Fruit fly (Drosophila melanogaster) whole organism, embryonic: ENCODE data around the gene Dup99B.

Experiments
- Ada2b ChIP-seq: fragments of 200-800 bp; sonication (Bioruptor generic); IDR thresholded peaks from 2 replicates; pipeline ENCODE4 v1.3.6; 2022; ENCODE audit warnings: missing biosample characterization, missing genetic modification characterization
- Aef1 ChIP-seq: fragments of 200-800 bp; sonication (Bioruptor generic); IDR thresholded peaks from 3 replicates; pipeline ENCODE4 v1.3.6; 2022; ENCODE audit warnings: missing biosample characterization, missing genetic modification characterization
- Atf-2 ChIP-seq: fragments of 200-800 bp; sonication (Bioruptor generic); optimal IDR thresholded peaks from 2 replicates; lab custom pipeline; 2016; ENCODE audit warnings: missing biosample characterization, missing genetic modification characterization
- Atf3 ChIP-seq: fragments of 200-800 bp; sonication (Bioruptor generic); optimal IDR thresholded peaks from 3 replicates; lab custom pipeline; 2016; ENCODE audit warnings: missing biosample characterization, missing genetic modification characterization
- CG11093 ChIP-seq: fragments of 200-800 bp; sonication (Bioruptor generic); IDR thresholded peaks from 3 replicates; pipeline ENCODE4 v1.3.6; 2022; ENCODE audit warnings: missing biosample characterization, missing genetic modification characterization
- CG11504 ChIP-seq: fragments of 200-800 bp; sonication (Bioruptor generic); optimal IDR thresholded peaks from 3 replicates; lab custom pipeline; 2019; ENCODE audit warnings: missing biosample characterization, mild to moderate bottlenecking, missing genetic modification characterization, moderate library complexity
- CG11695 ChIP-seq: fragments of 200-800 bp; sonication (Bioruptor generic); IDR thresholded peaks from 3 replicates; pipeline ENCODE4 v1.3.6; 2022; ENCODE audit warnings: missing biosample characterization, missing genetic modification characterization
- CG11696 ChIP-seq: fragments of 200-800 bp; sonication (Bioruptor generic); IDR thresholded peaks from 2 replicates; pipeline ENCODE4 v1.3.6; 2022; ENCODE audit warnings: missing biosample characterization, missing genetic modification characterization
- CG12219 ChIP-seq: fragments of 200-800 bp; sonication (Bioruptor generic); optimal IDR thresholded peaks from 3 replicates; lab custom pipeline; 2018; ENCODE audit warnings: missing biosample characterization, mild to moderate bottlenecking, missing genetic modification characterization
- CG13894 ChIP-seq: fragments of 200-800 bp; sonication (Bioruptor generic); optimal IDR thresholded peaks from 3 replicates; lab custom pipeline; 2018; ENCODE audit warnings: missing biosample characterization, mild to moderate bottlenecking, missing genetic modification characterization, moderate library complexity
- CG14441 ChIP-seq: fragments of 200-800 bp; sonication (Bioruptor generic); IDR thresholded peaks from 2 replicates; pipeline ENCODE4 v1.3.6; 2022; ENCODE audit warnings: missing biosample characterization, missing genetic modification characterization
- CG15479 ChIP-seq: fragments of 200-800 bp; sonication (Bioruptor generic); optimal IDR thresholded peaks from 3 replicates; lab custom pipeline; 2019; ENCODE audit warnings: missing biosample characterization, mild to moderate bottlenecking, missing genetic modification characterization, moderate library complexity
- CG1602 ChIP-seq: fragments of 200-800 bp; sonication (Bioruptor generic); optimal IDR thresholded peaks from 3 replicates; lab custom pipeline; 2016; ENCODE audit warnings: missing biosample characterization, missing genetic modification characterization
- CG1832 ChIP-seq: fragments of 200-800 bp; sonication (Bioruptor generic); optimal IDR thresholded peaks from 2 replicates; lab custom pipeline; 2017; ENCODE audit warnings: missing biosample characterization, mild to moderate bottlenecking, missing genetic modification characterization, inconsistent platforms
- CG2712 ChIP-seq: fragments of 200-800 bp; optimal IDR thresholded peaks from 3 replicates; lab custom pipeline; 2019; ENCODE audit warnings: missing biosample characterization, mild to moderate bottlenecking, missing genetic modification characterization, moderate library complexity
- CG33213 ChIP-seq: fragments of 200-800 bp; sonication (Bioruptor generic); optimal IDR thresholded peaks from 3 replicates; lab custom pipeline; 2016; ENCODE audit warnings: missing biosample characterization, missing genetic modification characterization
- CG3838 ChIP-seq: fragments of 200-800 bp; sonication (Bioruptor generic); optimal IDR thresholded peaks from 3 replicates; lab custom pipeline; 2016; ENCODE audit warnings: missing biosample characterization, missing genetic modification characterization
- CG3847 ChIP-seq: fragments of 200-800 bp; sonication (Bioruptor generic); IDR thresholded peaks from 2 replicates; pipeline ENCODE4 v1.3.6; 2022; ENCODE audit warnings: missing biosample characterization, missing genetic modification characterization
- CG4707 ChIP-seq: fragments of 200-800 bp; sonication (Bioruptor generic); optimal IDR thresholded peaks from 2 replicates; lab custom pipeline; 2018; ENCODE audit warnings: missing biosample characterization, mild to moderate bottlenecking, missing genetic modification characterization, moderate library complexity
- CG6254 ChIP-seq: fragments of 200-800 bp; sonication (Bioruptor generic); optimal IDR thresholded peaks from 3 replicates; lab custom pipeline; 2017; ENCODE audit warnings: mild to moderate bottlenecking, missing biosample characterization, missing genetic modification reagents, missing genetic modification characterization
- CG7987 ChIP-seq: fragments of 200-800 bp; sonication (Bioruptor generic); optimal IDR thresholded peaks from 2 replicates; lab custom pipeline; 2018; ENCODE audit warnings: missing biosample characterization, mild to moderate bottlenecking, missing genetic modification characterization, moderate library complexity
- CG8388 ChIP-seq: fragments of 200-800 bp; sonication (Bioruptor generic); optimal IDR thresholded peaks from 2 replicates; lab custom pipeline; 2019; ENCODE audit warnings: missing biosample characterization, mild to moderate bottlenecking, missing genetic modification characterization, moderate library complexity
- CG9609 ChIP-seq: fragments of 200-800 bp; sonication (Bioruptor generic); optimal IDR thresholded peaks from 3 replicates; lab custom pipeline; 2016; ENCODE audit warnings: missing biosample characterization, missing genetic modification characterization
- CG9932 ChIP-seq: fragments of 200-800 bp; sonication (Bioruptor generic); IDR thresholded peaks from 2 replicates; pipeline ENCODE4 v1.3.6; 2022; ENCODE audit warnings: missing biosample characterization, missing genetic modification characterization
- CTCF ChIP-seq: fragments of 200-800 bp; sonication (Bioruptor generic); optimal IDR thresholded peaks from 2 replicates; lab custom pipeline; 2017; ENCODE audit warnings: missing biosample characterization, mild to moderate bottlenecking, missing genetic modification characterization, moderate library complexity
- Deaf1 ChIP-seq: fragments of 200-800 bp; optimal IDR thresholded peaks from 3 replicates; lab custom pipeline; 2019; ENCODE audit warnings: missing biosample characterization, mild to moderate bottlenecking, missing genetic modification characterization, moderate library complexity
- ERR ChIP-seq: fragments of 200-800 bp; sonication (Bioruptor generic); optimal IDR thresholded peaks from 2 replicates; lab custom pipeline; 2016; ENCODE audit warnings: missing biosample characterization, missing genetic modification characterization
- Fer2 ChIP-seq: fragments of 200-800 bp; sonication (Bioruptor generic); optimal IDR thresholded peaks from 2 replicates; lab custom pipeline; 2018; ENCODE audit warnings: missing biosample characterization, mild to moderate bottlenecking, missing genetic modification characterization, moderate library complexity
- Gug ChIP-seq: fragments of 200-800 bp; sonication (Bioruptor generic); IDR thresholded peaks from 4 replicates; pipeline ENCODE4 v1.3.6; 2022; ENCODE audit warnings: missing biosample characterization, missing genetic modification characterization
- HHEX ChIP-seq: fragments of 200-800 bp; sonication (Bioruptor generic); optimal IDR thresholded peaks from 3 replicates; lab custom pipeline; 2017; ENCODE audit warnings: missing biosample characterization, mild to moderate bottlenecking, missing genetic modification characterization, missing genetic modification reagents
- HmgZ ChIP-seq: fragments of 200-800 bp; sonication (Bioruptor generic); optimal IDR thresholded peaks from 2 replicates; lab custom pipeline; 2018; ENCODE audit warnings: missing biosample characterization, mild to moderate bottlenecking, missing genetic modification characterization
- Mad ChIP-seq: fragments of 200-800 bp; sonication (Bioruptor generic); optimal IDR thresholded peaks from 2 replicates; lab custom pipeline; 2016; ENCODE audit warnings: missing biosample characterization, missing genetic modification characterization
- NC2β ChIP-seq: fragments of 200-800 bp; sonication (Bioruptor generic); optimal IDR thresholded peaks from 2 replicates; lab custom pipeline; 2016; ENCODE audit warnings: missing biosample characterization, missing genetic modification characterization
- Oli ChIP-seq: fragments of 200-800 bp; sonication (Bioruptor generic); optimal IDR thresholded peaks from 2 replicates; lab custom pipeline; 2018; ENCODE audit warnings: missing biosample characterization, mild to moderate bottlenecking, missing genetic modification characterization, moderate library complexity
- Ssrp ChIP-seq: fragments of 200-800 bp; sonication (Bioruptor generic); optimal IDR thresholded peaks from 2 replicates; lab custom pipeline; 2018; ENCODE audit warnings: missing biosample characterization, mild to moderate bottlenecking, missing genetic modification characterization, moderate library complexity
- aop ChIP-seq: fragments of 200-800 bp; sonication (Bioruptor generic); IDR thresholded peaks from 2 replicates; pipeline ENCODE4 v1.3.6; 2022; ENCODE audit warnings: missing biosample characterization, missing genetic modification characterization
- ap ChIP-seq: fragments of 200-800 bp; sonication (Bioruptor generic); IDR thresholded peaks from 2 replicates; pipeline ENCODE4 v1.3.6; 2022; ENCODE audit warnings: missing biosample characterization, missing genetic modification characterization
- crol ChIP-seq: fragments of 200-800 bp; sonication (Bioruptor generic); IDR thresholded peaks from 2 replicates; pipeline ENCODE4 v1.3.6; 2022; ENCODE audit warnings: missing biosample characterization, missing genetic modification characterization
- fru ChIP-seq: fragments of >200 bp; optimal IDR thresholded peaks from 2 replicates; lab custom pipeline; 2017
- gcm ChIP-seq: fragments of 200-800 bp; sonication (Bioruptor generic); optimal IDR thresholded peaks from 2 replicates; lab custom pipeline; 2019; ENCODE audit warnings: missing biosample characterization, mild to moderate bottlenecking, missing genetic modification characterization, moderate library complexity
- ind ChIP-seq: fragments of 200-800 bp; sonication (Bioruptor generic); optimal IDR thresholded peaks from 3 replicates; lab custom pipeline; 2016; ENCODE audit warnings: missing biosample characterization, missing genetic modification characterization
- kni ChIP-seq: fragments of 200-800 bp; sonication (Bioruptor generic); optimal IDR thresholded peaks from 3 replicates; lab custom pipeline; 2017; ENCODE audit warnings: mild to moderate bottlenecking, missing biosample characterization, missing genetic modification reagents, missing genetic modification characterization
- lilli ChIP-seq: fragments of 200-800 bp; sonication (Bioruptor generic); optimal IDR thresholded peaks from 3 replicates; lab custom pipeline; 2016; ENCODE audit warnings: missing biosample characterization, missing genetic modification characterization
- lmd ChIP-seq: fragments of 200-800 bp; sonication (Bioruptor generic); IDR thresholded peaks from 2 replicates; pipeline ENCODE4 v1.3.6; 2022; ENCODE audit warnings: missing biosample characterization, missing genetic modification characterization
- nerfin-1 ChIP-seq: fragments of 200-800 bp; sonication (Bioruptor generic); optimal IDR thresholded peaks from 3 replicates; lab custom pipeline; 2019; ENCODE audit warnings: missing biosample characterization, mild to moderate bottlenecking, missing genetic modification characterization, moderate library complexity
- psq ChIP-seq: fragments of 200-800 bp; sonication (Bioruptor generic); optimal IDR thresholded peaks from 2 replicates; lab custom pipeline; 2017; ENCODE audit warnings: missing biosample characterization, missing genetic modification characterization
- rib ChIP-seq: fragments of 200-800 bp; sonication (Bioruptor generic); IDR thresholded peaks from 2 replicates; pipeline ENCODE4 v1.3.6; 2022; ENCODE audit warnings: missing biosample characterization, missing genetic modification characterization
- ro ChIP-seq: fragments of 200-800 bp; sonication (Bioruptor generic); IDR thresholded peaks from 2 replicates; pipeline ENCODE4 v1.3.6; 2022; ENCODE audit warnings: missing biosample characterization, missing genetic modification characterization
- sima ChIP-seq: fragments of 200-800 bp; sonication (Bioruptor generic); optimal IDR thresholded peaks from 2 replicates; lab custom pipeline; 2016; ENCODE audit warnings: missing biosample characterization, missing genetic modification characterization
- so ChIP-seq: fragments of 200-800 bp; sonication (Bioruptor generic); IDR thresholded peaks from 3 replicates; pipeline ENCODE4 v1.3.6; 2022; ENCODE audit warnings: missing biosample characterization, missing genetic modification characterization
- vvl ChIP-seq: fragments of 200-800 bp; sonication (Bioruptor generic); IDR thresholded peaks from 2 replicates; pipeline ENCODE4 v1.3.6; 2022; ENCODE audit warnings: missing biosample characterization, missing genetic modification characterization
- zfh1 ChIP-seq: fragments of 200-800 bp; sonication (Bioruptor generic); IDR thresholded peaks from 3 replicates; pipeline ENCODE4 v1.3.6; 2022; ENCODE audit warnings: missing biosample characterization, missing genetic modification characterization
- zfh2 ChIP-seq: fragments of 200-800 bp; sonication (Bioruptor generic); optimal IDR thresholded peaks from 2 replicates; lab custom pipeline; 2016; ENCODE audit warnings: missing biosample characterization, missing genetic modification characterization

Dup99B gene

DNA sequence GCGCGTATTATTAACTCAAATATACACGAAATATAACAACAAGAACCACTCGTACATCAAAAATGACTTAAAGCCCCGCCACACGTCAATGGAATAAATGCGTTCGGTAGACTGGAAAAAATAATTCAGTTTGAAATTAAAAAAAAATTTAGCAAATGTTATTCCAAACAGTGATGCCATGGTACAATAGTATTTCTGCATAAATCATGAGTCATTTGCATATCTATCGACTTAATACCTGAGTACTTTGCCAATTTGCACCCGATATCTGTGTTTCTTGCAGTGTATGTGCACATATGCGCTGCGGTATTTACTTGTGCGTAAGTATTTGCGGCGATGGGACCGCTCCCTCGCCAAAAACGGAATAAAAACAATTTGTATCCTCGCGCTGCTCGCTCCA, 48.0 kb upstream of the Dup99B start (continued):
- TF ChIP-seq CG8388 (GFP tag; lab: Kevin White, UChicago) (no peak), ind (GFP tag; lab: Kevin White, UChicago) (peak; percentile 51), CG1602 (GFP tag; lab: Kevin White, UChicago) (no peak), lmd (GFP tag; lab: Robert Waterston, UW) (0 out of 2 replicates have a peak, but pooled peaks have one; percentile 27), CG9932 (GFP tag; lab: Robert Waterston, UW) (no peak), Fer2 (no peak), nerfin-1 (tag; lab: Kevin White, UChicago) (no peak), Ssrp (tag; lab: Kevin White, UChicago) (peak; percentile 8), CG33213 (no peak), CG2712 (tag; lab: Kevin White, UChicago) (peak; percentile 42), CTCF (GFP tag; lab: Kevin White, UChicago) (no peak), crol (GFP tag; lab: Robert Waterston, UW) (no peak), ro (GFP tag; lab: Robert Waterston, UW) (no peak), CG1832 (GFP tag; lab: Kevin White, UChicago) (no peak), Aef1 (peak; percentile 25; the same call in 1 of the 3 replicates), zfh2 (GFP tag; lab: Kevin White, UChicago) (peak; percentile 31), ERR (GFP tag; lab: Kevin White, UChicago) (no peak), CG7987 (GFP tag; lab: Kevin White, UChicago) (no peak), CG4707 (GFP tag; lab: Kevin White, UChicago) (no peak), Ada2b (peak; percentile 53), fru (lab: Kevin White, UChicago) (no peak), aop (no peak), ap (GFP tag; lab: Robert Waterston, UW) (no peak; the same call in 1 of the 2 replicates), gcm (GFP tag; lab: Kevin White, UChicago) (no peak), CG13894 (tag; lab: Kevin White, UChicago) (no peak), HHEX (GFP tag; lab: Kevin White, UChicago) (no peak), rib (GFP tag; lab: Robert Waterston, UW) (no peak), Oli (tag; lab: Kevin White, UChicago) (peak; percentile 19), vvl (GFP tag; lab: Robert Waterston, UW) (peak; percentile 57; the same call in 1 of the 2 replicates), lilli (GFP tag; lab: Kevin White, UChicago) (peak; percentile 30), HmgZ (tag; lab: Kevin White, UChicago) (no peak), CG11695 (GFP tag; lab: Robert Waterston, UW) (0 out of 3 replicates have a peak, but pooled peaks have one; percentile 37), Mad (GFP tag; lab: Kevin White, UChicago) (no peak), CG11504 (tag; lab: Kevin White, UChicago) (peak; percentile 52), sima (no peak), CG11696 (no peak), CG3847 (GFP tag; lab: Robert Waterston, UW) (no peak; the same call in 1 of the 2 replicates), NC2β (GFP tag; lab: Kevin White, UChicago) (no peak), so (GFP tag; lab: Robert Waterston, UW) (peak; percentile 37; the same call in 1 of the 3 replicates), Gug (GFP tag; lab: Robert Waterston, UW) (0 out of 4 replicates have a peak, but pooled peaks have one; percentile 27), CG12219 (GFP tag; lab: Kevin White, UChicago) (no peak), CG14441 (GFP tag; lab: Robert Waterston, UW) (0 out of 2 replicates have a peak, but pooled peaks have one; percentile 21), Atf3 (GFP tag; lab: Kevin White, UChicago) (peak; percentile 14), Atf-2 (GFP tag; lab: Kevin White, UChicago) (no peak), Deaf1 (no peak), CG6254 (GFP tag; lab: Kevin White, UChicago) (no peak), CG11093 (GFP tag; lab: Robert Waterston, UW) (no peak), psq (GFP tag; lab: Kevin White, UChicago) (no peak), kni (GFP tag; lab: Kevin White, UChicago) (no peak), CG15479 (GFP tag; lab: Kevin White, UChicago) (no peak), zfh1 (no peak), CG3838 (no peak), CG9609 (GFP tag; lab: Kevin White, UChicago) (peak; percentile 32)
